Fruit fly (Drosophila melanogaster) whole organism, prepupa: ENCODE measurements around the gene wdb.

Experiments
- Blimp-1 ChIP-seq: fragments of 200-800 bp; sonication (Bioruptor generic); optimal IDR thresholded peaks from 3 replicates; lab custom pipeline; 2017; ENCODE audit warnings: missing biosample characterization, missing genetic modification characterization, mild to moderate bottlenecking, moderate library complexity, missing genetic modification reagents
- CG10631 ChIP-seq: fragments of 200-800 bp; sonication (Bioruptor generic); optimal IDR thresholded peaks from 2 replicates; lab custom pipeline; 2016; ENCODE audit warnings: missing biosample characterization, missing genetic modification characterization
- CG10669 ChIP-seq: fragments of 200-800 bp; sonication (Bioruptor generic); optimal IDR thresholded peaks from 3 replicates; lab custom pipeline; 2018; ENCODE audit warnings: missing biosample characterization, mild to moderate bottlenecking, missing genetic modification characterization, moderate library complexity
- CG11294 ChIP-seq: fragments of 200-800 bp; sonication (Bioruptor generic); IDR thresholded peaks from 2 replicates; pipeline ENCODE4 v1.3.6; 2022; ENCODE audit warnings: missing biosample characterization, missing genetic modification characterization
- CG11762 ChIP-seq: fragments of 200-800 bp; sonication (Bioruptor generic); optimal IDR thresholded peaks from 3 replicates; lab custom pipeline; 2016; ENCODE audit warnings: missing biosample characterization, missing genetic modification characterization; ENCODE audit not compliant: insufficient read depth
- CG15336 ChIP-seq: fragments of 200-800 bp; sonication (Bioruptor generic); IDR thresholded peaks from 2 replicates; pipeline ENCODE4 v1.3.6; 2022; ENCODE audit warnings: missing biosample characterization, missing genetic modification characterization
- CG1621 ChIP-seq: fragments of 200-800 bp; sonication (Bioruptor generic); optimal IDR thresholded peaks from 3 replicates; lab custom pipeline; 2018; ENCODE audit warnings: missing biosample characterization, mild to moderate bottlenecking, missing genetic modification characterization
- CG16779 ChIP-seq: fragments of 200-800 bp; sonication (Bioruptor generic); optimal IDR thresholded peaks from 3 replicates; lab custom pipeline; 2017; ENCODE audit warnings: missing biosample characterization, mild to moderate bottlenecking, missing genetic modification characterization
- CG3032 ChIP-seq: fragments of 200-800 bp; optimal IDR thresholded peaks from 2 replicates; lab custom pipeline; 2019; ENCODE audit warnings: missing biosample characterization, mild to moderate bottlenecking, missing genetic modification characterization, moderate library complexity
- CG31627 ChIP-seq: fragments of 200-800 bp; sonication (Bioruptor generic); optimal IDR thresholded peaks from 3 replicates; lab custom pipeline; 2016; ENCODE audit warnings: missing biosample characterization, missing genetic modification characterization
- CG32006 ChIP-seq: fragments of 200-800 bp; sonication (Bioruptor generic); optimal IDR thresholded peaks from 3 replicates; lab custom pipeline; 2017; ENCODE audit warnings: missing biosample characterization, mild to moderate bottlenecking, missing genetic modification characterization
- CG34406 ChIP-seq: fragments of 200-800 bp; sonication (Bioruptor generic); optimal IDR thresholded peaks from 3 replicates; lab custom pipeline; 2016; ENCODE audit warnings: missing biosample characterization, missing genetic modification characterization
- CG3919 ChIP-seq: fragments of 200-800 bp; sonication (Bioruptor generic); optimal IDR thresholded peaks from 3 replicates; lab custom pipeline; 2016; ENCODE audit warnings: missing biosample characterization, missing genetic modification characterization
- CG4318 ChIP-seq: fragments of 200-800 bp; sonication (Bioruptor generic); optimal IDR thresholded peaks from 3 replicates; lab custom pipeline; 2017; ENCODE audit warnings: missing biosample characterization, mild to moderate bottlenecking, missing genetic modification characterization
- CG6163 ChIP-seq: fragments of 200-800 bp; sonication (Bioruptor generic); IDR thresholded peaks from 3 replicates; pipeline ENCODE4 v1.3.6; 2022; ENCODE audit warnings: missing biosample characterization, missing genetic modification characterization
- CG6792 ChIP-seq: fragments of 200-800 bp; sonication (Bioruptor generic); optimal IDR thresholded peaks from 3 replicates; lab custom pipeline; 2016; ENCODE audit warnings: missing biosample characterization, missing genetic modification characterization
- CG6808 ChIP-seq: fragments of 200-800 bp; sonication (Bioruptor generic); optimal IDR thresholded peaks from 3 replicates; lab custom pipeline; 2017; ENCODE audit warnings: missing biosample characterization, missing genetic modification characterization, mild to moderate bottlenecking, moderate library complexity, missing genetic modification reagents
- CG6854 ChIP-seq: fragments of 200-800 bp; sonication (Bioruptor generic); optimal IDR thresholded peaks from 2 replicates; lab custom pipeline; 2017; ENCODE audit warnings: missing biosample characterization, mild to moderate bottlenecking, missing genetic modification characterization
- CG7368 ChIP-seq: fragments of 200-800 bp; sonication (Bioruptor generic); optimal IDR thresholded peaks from 3 replicates; lab custom pipeline; 2016; ENCODE audit warnings: missing biosample characterization, missing genetic modification characterization
- CG8119 ChIP-seq: fragments of 200-800 bp; sonication (Bioruptor generic); IDR thresholded peaks from 3 replicates; pipeline ENCODE4 v1.3.6; 2022; ENCODE audit warnings: missing biosample characterization, missing genetic modification characterization
- CG8319 ChIP-seq: fragments of 200-800 bp; sonication (Bioruptor generic); optimal IDR thresholded peaks from 3 replicates; lab custom pipeline; 2016; ENCODE audit warnings: missing biosample characterization, missing genetic modification characterization
- CG8632 ChIP-seq: fragments of 200-800 bp; sonication (Bioruptor generic); optimal IDR thresholded peaks from 3 replicates; lab custom pipeline; 2016; ENCODE audit warnings: missing biosample characterization, missing genetic modification characterization
- Eip75B ChIP-seq: fragments of 200-800 bp; sonication (Bioruptor generic); optimal IDR thresholded peaks from 3 replicates; lab custom pipeline; 2016; ENCODE audit warnings: missing biosample characterization, missing genetic modification characterization
- Eip93F ChIP-seq: fragments of 200-800 bp; sonication (Bioruptor generic); optimal IDR thresholded peaks from 2 replicates; lab custom pipeline; 2016; ENCODE audit warnings: missing biosample characterization, mild to moderate bottlenecking, missing genetic modification characterization
- Ets21C ChIP-seq: fragments of 200-800 bp; sonication (Bioruptor generic); optimal IDR thresholded peaks from 3 replicates; lab custom pipeline; 2016; ENCODE audit warnings: missing biosample characterization, missing genetic modification characterization
- Ets96B ChIP-seq: fragments of 200-800 bp; optimal IDR thresholded peaks from 2 replicates; lab custom pipeline; 2019; ENCODE audit warnings: missing biosample characterization, mild to moderate bottlenecking, missing genetic modification characterization, moderate library complexity
- Gug ChIP-seq: fragments of 200-800 bp; sonication (Bioruptor generic); IDR thresholded peaks from 2 replicates; pipeline ENCODE4 v1.3.6; 2022; ENCODE audit warnings: missing biosample characterization, missing genetic modification characterization
- Hr38 ChIP-seq: sonication (Bioruptor generic); optimal IDR thresholded peaks from 2 replicates; lab custom pipeline; 2016; ENCODE audit warnings: missing biosample characterization, missing genetic modification characterization
- Hr39 ChIP-seq: fragments of 200-800 bp; sonication (Bioruptor generic); optimal IDR thresholded peaks from 2 replicates; lab custom pipeline; 2016; ENCODE audit warnings: missing biosample characterization, missing genetic modification characterization
- Hr4 ChIP-seq: fragments of 200-800 bp; sonication (Bioruptor generic); optimal IDR thresholded peaks from 3 replicates; lab custom pipeline; 2016; ENCODE audit warnings: missing biosample characterization, missing genetic modification characterization
- Lpt ChIP-seq: fragments of 200-800 bp; sonication (Bioruptor generic); optimal IDR thresholded peaks from 3 replicates; lab custom pipeline; 2016; ENCODE audit warnings: missing biosample characterization, missing genetic modification characterization
- OdsH ChIP-seq: fragments of 200-800 bp; sonication (Bioruptor generic); optimal IDR thresholded peaks from 3 replicates; lab custom pipeline; 2016; ENCODE audit warnings: missing biosample characterization, missing genetic modification characterization
- Smox ChIP-seq: fragments of 200-800 bp; sonication (Bioruptor generic); optimal IDR thresholded peaks from 3 replicates; lab custom pipeline; 2016; ENCODE audit warnings: missing biosample characterization, missing genetic modification characterization
- Sox102F ChIP-seq: fragments of 200-800 bp; sonication (Bioruptor generic); optimal IDR thresholded peaks from 2 replicates; lab custom pipeline; 2016; ENCODE audit warnings: missing biosample characterization, mild to moderate bottlenecking, missing genetic modification characterization
- Sox15 ChIP-seq: fragments of 200-800 bp; sonication (Bioruptor generic); optimal IDR thresholded peaks from 3 replicates; lab custom pipeline; 2016; ENCODE audit warnings: missing biosample characterization, missing genetic modification characterization
- achi ChIP-seq: fragments of 200-800 bp; sonication (Bioruptor generic); optimal IDR thresholded peaks from 3 replicates; lab custom pipeline; 2016; ENCODE audit warnings: missing biosample characterization, missing genetic modification characterization
- acj6 ChIP-seq: fragments of 200-800 bp; sonication (Bioruptor generic); optimal IDR thresholded peaks from 3 replicates; lab custom pipeline; 2016; ENCODE audit warnings: missing biosample characterization, missing genetic modification characterization
- dsx ChIP-seq: fragments of 200-800 bp; optimal IDR thresholded peaks from 3 replicates; lab custom pipeline; 2019; ENCODE audit warnings: missing biosample characterization, mild to moderate bottlenecking, missing genetic modification characterization, moderate library complexity; ENCODE audit not compliant: poor library complexity, severe bottlenecking
- esn ChIP-seq: fragments of 200-800 bp; sonication (Bioruptor generic); optimal IDR thresholded peaks from 2 replicates; lab custom pipeline; 2016; ENCODE audit warnings: missing biosample characterization, mild to moderate bottlenecking, missing genetic modification characterization, moderate library complexity
- fd59A ChIP-seq: fragments of 200-800 bp; sonication (Bioruptor generic); optimal IDR thresholded peaks from 2 replicates; lab custom pipeline; 2017; ENCODE audit warnings: missing biosample characterization, mild to moderate bottlenecking, missing genetic modification characterization, missing genetic modification reagents
- fd85E ChIP-seq: fragments of 200-800 bp; sonication (Bioruptor generic); optimal IDR thresholded peaks from 3 replicates; lab custom pipeline; 2016; ENCODE audit warnings: missing biosample characterization, missing genetic modification characterization
- lz ChIP-seq: fragments of 200-800 bp; sonication (Bioruptor generic); optimal IDR thresholded peaks from 3 replicates; lab custom pipeline; 2016; ENCODE audit warnings: missing biosample characterization, missing genetic modification characterization
- net ChIP-seq: fragments of 200-800 bp; sonication (Bioruptor generic); optimal IDR thresholded peaks from 3 replicates; lab custom pipeline; 2016; ENCODE audit warnings: missing biosample characterization, missing genetic modification characterization
- pdm3 ChIP-seq: fragments of 200-800 bp; sonication (Bioruptor generic); optimal IDR thresholded peaks from 3 replicates; lab custom pipeline; 2016; ENCODE audit warnings: missing biosample characterization, missing genetic modification characterization
- salr ChIP-seq, 2 experiments: fragments of 200-800 bp; sonication (Bioruptor generic); optimal IDR thresholded peaks; 3 replicates each; lab custom pipeline; 2016 to 2018; ENCODE audit warnings: missing biosample characterization in 2 of 2, missing genetic modification characterization in 2 of 2, mild to moderate bottlenecking in 1 of 2
- spab ChIP-seq: fragments of 200-800 bp; sonication (Bioruptor generic); optimal IDR thresholded peaks from 2 replicates; lab custom pipeline; 2017; ENCODE audit warnings: missing biosample characterization, mild to moderate bottlenecking, missing genetic modification characterization, missing genetic modification reagents
- svp ChIP-seq: fragments of 200-800 bp; sonication (Bioruptor generic); peaks from one replicate; lab custom pipeline; 2016; ENCODE audit warnings: missing biosample characterization, missing genetic modification characterization
- topi ChIP-seq: fragments of 200-800 bp; sonication (Bioruptor generic); optimal IDR thresholded peaks from 3 replicates; lab custom pipeline; 2016; ENCODE audit warnings: missing biosample characterization, missing genetic modification characterization
- vri ChIP-seq: fragments of 200-800 bp; sonication (Bioruptor generic); optimal IDR thresholded peaks from 3 replicates; lab custom pipeline; 2016; ENCODE audit warnings: missing biosample characterization, mild to moderate bottlenecking, missing genetic modification characterization

Gene wdb

DNA sequence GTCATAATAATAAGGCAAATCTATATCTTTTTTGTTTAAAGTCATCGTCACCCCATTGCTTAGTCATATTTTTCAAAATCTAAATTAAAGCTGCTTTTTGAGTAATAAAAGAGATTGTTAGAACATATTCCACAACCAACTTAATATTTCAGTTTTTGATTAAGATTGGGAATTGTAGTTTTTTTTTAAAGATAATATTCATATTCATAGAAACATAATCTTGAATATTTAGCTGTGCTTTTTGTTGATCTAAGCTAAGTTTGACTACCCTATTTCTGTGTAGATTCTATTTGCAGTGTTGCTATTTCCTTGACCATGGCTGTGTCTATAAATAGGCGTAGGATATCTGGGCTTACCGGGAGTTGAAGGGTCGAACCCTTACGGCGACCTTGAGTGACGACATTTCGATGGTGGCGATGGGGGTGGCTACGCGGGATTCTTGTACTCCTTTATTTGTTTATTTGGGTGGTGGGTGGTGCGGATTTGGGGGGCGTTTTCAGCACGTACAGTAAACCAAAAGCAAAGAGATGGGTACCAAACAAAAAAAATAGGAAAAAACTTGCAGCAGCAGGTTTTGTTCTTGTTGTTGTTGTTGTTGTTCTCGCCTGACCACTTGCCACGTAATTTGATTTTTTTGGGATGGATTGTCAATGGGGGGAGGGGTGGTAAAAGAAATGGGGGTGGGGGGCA is 23.9 kb downstream of the wdb start (continued):
- no peak for TF ChIP-seq fd85E (GFP tag; lab: Kevin White, UChicago)

DNA sequence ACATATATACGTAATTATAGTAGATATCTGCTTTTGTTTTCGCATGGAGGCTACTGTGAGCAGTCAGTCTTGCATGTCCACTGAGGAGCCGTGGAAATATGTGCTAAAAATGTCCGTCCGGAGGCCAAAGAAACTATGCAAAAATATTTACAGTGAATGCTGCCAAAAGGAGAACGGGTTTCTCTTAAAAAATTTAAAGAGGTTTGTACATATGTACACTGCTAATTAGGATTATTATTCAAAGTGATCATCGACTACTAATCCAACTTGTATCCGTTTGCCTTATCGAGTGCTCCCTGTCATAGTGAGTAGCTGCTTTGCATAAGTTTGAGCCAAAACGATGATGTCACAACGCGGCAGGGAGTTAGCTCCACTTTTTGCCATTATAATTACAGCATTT is 25.1 kb downstream of the wdb start:
- TF ChIP-seq esn (GFP tag; lab: Kevin White, UChicago) = peak; percentile 52
- TF ChIP-seq Ets21C (GFP tag; lab: Kevin White, UChicago) = peak; percentile 18
- peak; percentile 77 for TF ChIP-seq CG8119 (GFP tag; lab: Robert Waterston, UW)
- no peak for TF ChIP-seq svp (GFP tag; lab: Kevin White, UChicago)
- TF ChIP-seq spab (GFP tag; lab: Kevin White, UChicago) = no peak
- TF ChIP-seq CG4318 (GFP tag; lab: Kevin White, UChicago) = no peak
- TF ChIP-seq net = peak; percentile 44
- no peak for TF ChIP-seq Smox (GFP tag; lab: Kevin White, UChicago)
- TF ChIP-seq Hr39 (GFP tag; lab: Kevin White, UChicago) = peak; percentile 55
- TF ChIP-seq OdsH (GFP tag; lab: Kevin White, UChicago) = peak; percentile 65
- no peak for TF ChIP-seq dsx (GFP tag; lab: Kevin White, UChicago)
- TF ChIP-seq pdm3 (GFP tag; lab: Kevin White, UChicago) = peak; percentile 67
- TF ChIP-seq CG10631 (GFP tag; lab: Kevin White, UChicago) = peak; percentile 47
- TF ChIP-seq vri (GFP tag; lab: Kevin White, UChicago) = peak; percentile 45
- TF ChIP-seq Sox15 (GFP tag; lab: Kevin White, UChicago) = peak; percentile 45
- TF ChIP-seq topi (GFP tag; lab: Kevin White, UChicago) = peak; percentile 52
- TF ChIP-seq CG15336 = peak; percentile 83
- peak; percentile 76 for TF ChIP-seq CG3919 (GFP tag; lab: Kevin White, UChicago)
- TF ChIP-seq CG10669 (GFP tag; lab: Kevin White, UChicago) = peak; percentile 42
- TF ChIP-seq CG31627 = peak; percentile 57
- no peak for TF ChIP-seq Eip93F
- peak; percentile 31 for TF ChIP-seq CG11762 (GFP tag; lab: Kevin White, UChicago)
- TF ChIP-seq CG6854 (GFP tag; lab: Kevin White, UChicago) = no peak
- TF ChIP-seq CG32006 (GFP tag; lab: Kevin White, UChicago) = peak; percentile 72
- TF ChIP-seq CG8319 (GFP tag; lab: Kevin White, UChicago) = peak; percentile 31
- peak; percentile 44 for TF ChIP-seq Sox102F (GFP tag; lab: Kevin White, UChicago)
- peak; percentile 77 for TF ChIP-seq Hr4 (GFP tag; lab: Kevin White, UChicago)
- TF ChIP-seq CG3032 (tag; lab: Kevin White, UChicago) = peak; percentile 18
- peak; percentile 71 for TF ChIP-seq Gug (GFP tag; lab: Robert Waterston, UW)
- no peak for TF ChIP-seq Hr38 (GFP tag; lab: Kevin White, UChicago)
- peak; percentile 79 for TF ChIP-seq CG11294 (GFP tag; lab: Robert Waterston, UW)
- peak; percentile 64 for TF ChIP-seq achi (GFP tag; lab: Kevin White, UChicago)
- TF ChIP-seq CG34406 (GFP tag; lab: Kevin White, UChicago) = peak; percentile 40
- peak; percentile 18 for TF ChIP-seq Blimp-1
- TF ChIP-seq lz = peak; percentile 35
- peak; percentile 43 for TF ChIP-seq Ets96B
- no peak for TF ChIP-seq fd85E (GFP tag; lab: Kevin White, UChicago)
- peak; percentile 50 for TF ChIP-seq CG6792 (GFP tag; lab: Kevin White, UChicago)
- TF ChIP-seq CG6808 (GFP tag; lab: Kevin White, UChicago) = no peak
- TF ChIP-seq CG6163 (GFP tag; lab: Robert Waterston, UW) = peak; percentile 81
- TF ChIP-seq salr (GFP tag; optimal IDR thresholded peaks at IDR 0.05; lab: Kevin White, UChicago) = peak in 1 of 2 experiments; percentile 45
- TF ChIP-seq CG16779 = no peak
- no peak for TF ChIP-seq fd59A
- peak; percentile 51 for TF ChIP-seq Eip75B (GFP tag; lab: Kevin White, UChicago)
- peak; percentile 66 for TF ChIP-seq Lpt (GFP tag; lab: Kevin White, UChicago)
- no peak for TF ChIP-seq CG1621 (tag; lab: Kevin White, UChicago)
- peak; percentile 43 for TF ChIP-seq CG7368 (GFP tag; lab: Kevin White, UChicago)
- peak; percentile 15 for TF ChIP-seq CG8632 (GFP tag; lab: Kevin White, UChicago)
- TF ChIP-seq acj6 (GFP tag; lab: Kevin White, UChicago) = peak; percentile 66
